Worm (Caenorhabditis elegans) whole organism, L2 larva: ENCODE results near the gene cest-1.2.

ENCODE experiments used
- Y55F3AM.14 ChIP-seq: fragments of 200-800 bp; sonication (Bioruptor generic); optimal IDR thresholded peaks from 2 replicates; lab custom pipeline; 2018; ENCODE audit warnings: mild to moderate bottlenecking, missing genetic modification characterization, missing compliant biosample characterization
- blmp-1 ChIP-seq: sonication (generic microtip); optimal IDR thresholded peaks from 2 replicates; lab custom pipeline; 2017; ENCODE audit warnings: missing genetic modification characterization, mild to moderate bottlenecking, missing compliant biosample characterization, antibody characterized with exemption, moderate library complexity; ENCODE audit not compliant: insufficient read depth
- ceh-82 ChIP-seq: fragments of 150-350 bp; optimal IDR thresholded peaks from 2 replicates; lab custom pipeline; 2014; ENCODE audit warnings: missing biosample characterization, missing genetic modification characterization
- lin-13 ChIP-seq: fragments of 150-350 bp; optimal IDR thresholded peaks from 2 replicates; lab custom pipeline; 2014; ENCODE audit warnings: missing biosample characterization, missing genetic modification reagents, missing genetic modification characterization
- ztf-11 ChIP-seq: sonication (generic microtip); optimal IDR thresholded peaks from 2 replicates; lab custom pipeline; 2017; ENCODE audit warnings: missing biosample characterization, missing genetic modification characterization
- ztf-4 ChIP-seq: fragments of 150-350 bp; optimal IDR thresholded peaks from 2 replicates; lab custom pipeline; 2014; ENCODE audit warnings: missing biosample characterization, missing genetic modification characterization

ce11 chrV:14162959-14163548 lies 2.4 kb upstream of the cest-1.2 start, which contains the start of gene srd-26:
- TF ChIP-seq lin-13 (GFP tag; lab: Kevin White, UChicago) (no peak), ceh-82 (tag; lab: Kevin White, UChicago) (no peak), ztf-11 (no peak), Y55F3AM.14 (GFP tag; lab: Kevin White, UChicago) (no peak), ztf-4 (no peak), blmp-1 (tag; lab: Kevin White, UChicago) (no peak)
